Worm (Caenorhabditis elegans) whole organism, late embryonic: Measurements from ENCODE around the gene mig-2.

Experiments used
- ama-1 ChIP-seq: fragments of 150-350 bp; optimal IDR thresholded peaks from 2 replicates; lab custom pipeline; 2014
- ceh-18 ChIP-seq: sonication (generic microtip); optimal IDR thresholded peaks from 2 replicates; lab custom pipeline; 2016; ENCODE audit warnings: missing genetic modification characterization, missing compliant biosample characterization
- ceh-2 ChIP-seq: sonication (generic microtip); optimal IDR thresholded peaks from 2 replicates; lab custom pipeline; 2016; ENCODE audit warnings: missing genotype, missing genetic modification characterization, missing compliant biosample characterization
- ceh-34 ChIP-seq: sonication (generic microtip); optimal IDR thresholded peaks from 2 replicates; lab custom pipeline; 2016; ENCODE audit warnings: mild to moderate bottlenecking, missing genetic modification characterization, missing compliant biosample characterization
- ceh-45 ChIP-seq: fragments of 200-800 bp; sonication (Bioruptor generic); IDR thresholded peaks from 2 replicates; pipeline ENCODE4 v1.3.6; 2022; ENCODE audit warnings: missing genetic modification reagents, missing genetic modification characterization, missing compliant biosample characterization
- ceh-6 ChIP-seq: fragments of 200-800 bp; sonication (Bioruptor generic); optimal IDR thresholded peaks from 2 replicates; lab custom pipeline; 2018; ENCODE audit warnings: mild to moderate bottlenecking, missing genetic modification characterization, missing compliant biosample characterization
- dve-1 ChIP-seq: sonication (generic microtip); optimal IDR thresholded peaks from 2 replicates; lab custom pipeline; 2017; ENCODE audit warnings: antibody characterized with exemption, mild to moderate bottlenecking, missing genetic modification characterization, missing compliant biosample characterization
- elt-2 ChIP-seq: sonication (generic microtip); optimal IDR thresholded peaks from 2 replicates; lab custom pipeline; 2016; ENCODE audit warnings: missing genetic modification reagents, missing genetic modification characterization, missing compliant biosample characterization
- fkh-6 ChIP-seq: sonication (generic microtip); optimal IDR thresholded peaks from 2 replicates; lab custom pipeline; 2016; ENCODE audit warnings: missing genetic modification characterization, missing compliant biosample characterization
- nhr-11 ChIP-seq: fragments of 150-350 bp; optimal IDR thresholded peaks from 2 replicates; lab custom pipeline; 2014; ENCODE audit warnings: missing biosample characterization, missing genetic modification characterization
- pag-3 ChIP-seq: sonication (generic microtip); optimal IDR thresholded peaks from 2 replicates; lab custom pipeline; 2016; ENCODE audit warnings: missing compliant biosample characterization, missing genetic modification characterization, borderline replicate concordance
- pat-9 ChIP-seq: fragments of 200-800 bp; sonication (Bioruptor generic); optimal IDR thresholded peaks from 2 replicates; lab custom pipeline; 2018; ENCODE audit warnings: mild to moderate bottlenecking, missing genetic modification characterization, moderate library complexity, missing compliant biosample characterization
- syd-9 ChIP-seq: sonication (generic microtip); optimal IDR thresholded peaks from 2 replicates; lab custom pipeline; 2016; ENCODE audit warnings: mild to moderate bottlenecking, missing genetic modification characterization, moderate library complexity, missing compliant biosample characterization
- unc-86 ChIP-seq: sonication (generic microtip); optimal IDR thresholded peaks from 2 replicates; lab custom pipeline; 2016; ENCODE audit warnings: missing genetic modification characterization, missing compliant biosample characterization

- TF ChIP-seq unc-86 (tag; lab: Kevin White, UChicago) (no peak), ceh-18 (tag; lab: Kevin White, UChicago) (no peak), ceh-34 (no peak), ceh-45 (GFP tag; lab: Robert Waterston, UW) (no peak), fkh-6 (tag; lab: Kevin White, UChicago) (no peak), ceh-6 (GFP tag; lab: Kevin White, UChicago) (no peak), ceh-2 (tag; lab: Kevin White, UChicago) (no peak), pat-9 (tag; lab: Kevin White, UChicago) (no peak), pag-3 (tag; lab: Kevin White, UChicago) (no peak), nhr-11 (tag; lab: Kevin White, UChicago) (no peak), ama-1 (lab: Kevin White, UChicago) (no peak), dve-1 (tag; lab: Kevin White, UChicago) (no peak), syd-9 (tag; lab: Kevin White, UChicago) (no peak), elt-2 (no peak)
Observed at ce11 chrX:11523704-11524103, 24.7 kb upstream of the mig-2 start.
